Worm (Caenorhabditis elegans): Measurements from ENCODE around the gene fbxb-47.

The fbxb-47 gene

ce11 chrII:1695861-1696260 is 7.4 kb downstream of the fbxb-47 start, which contains the start of gene F58E1.13:
Gene F58E1.13 (minus strand): TSS chrII:1695872.
- TF ChIP-seq lin-32 (GFP tag; optimal IDR thresholded peaks at IDR 0.05) (no peak), mep-1 (tag; optimal IDR thresholded peaks at IDR 0.05) (no peak), ceh-43 (GFP tag; optimal IDR thresholded peaks at IDR 0.05) (no peak), pha-4 (tag; optimal IDR thresholded peaks at IDR 0.05) (no peak), mab-5 (tag; optimal IDR thresholded peaks at IDR 0.05) (no peak), ceh-83 (GFP tag; optimal IDR thresholded peaks at IDR 0.05) (no peak), ces-1 (GFP tag; optimal IDR thresholded peaks at IDR 0.05) (no peak), lin-13 (tag; optimal IDR thresholded peaks at IDR 0.05) (no peak), ham-2 (GFP tag; optimal IDR thresholded peaks at IDR 0.05) (no peak), nhr-76 (tag; optimal IDR thresholded peaks at IDR 0.05) (no peak), zip-8 (tag; optimal IDR thresholded peaks at IDR 0.05) (no peak), elt-1 (tag; optimal IDR thresholded peaks at IDR 0.05; ENCODE audit: borderline replicate concordance, insufficient read depth) (no peak), hlh-1 (tag; optimal IDR thresholded peaks at IDR 0.05) (no peak), ztf-11 (tag; optimal IDR thresholded peaks at IDR 0.05) (no peak), ceh-39 (tag; optimal IDR thresholded peaks at IDR 0.05) (no peak), unc-62 (GFP tag; optimal IDR thresholded peaks at IDR 0.05) (no peak), cnd-1 (tag; optimal IDR thresholded peaks at IDR 0.05) (no peak), flh-1 (GFP tag; optimal IDR thresholded peaks at IDR 0.05) (no peak)

ce11 chrII:1694530-1694929 is 8.7 kb downstream of the fbxb-47 start, which contains the start of gene fbxc-26:
Gene fbxc-26 (minus strand): TSS chrII:1694630.
- no peak for TF ChIP-seq unc-39 (tag; optimal IDR thresholded peaks at IDR 0.05)

ce11 chrII:1692827-1693226 is 10.4 kb downstream of the fbxb-47 start, which contains the start of gene fbxc-21:
Gene fbxc-21 (minus strand): TSS chrII:1692927.
- TF ChIP-seq bed-3 (GFP tag; optimal IDR thresholded peaks at IDR 0.05) (no peak), unc-62 (GFP tag; optimal IDR thresholded peaks at IDR 0.05) (no peak), snpc-4 (tag; optimal IDR thresholded peaks at IDR 0.05) (no peak)

ce11 chrII:1691011-1691410 is 12.3 kb downstream of the fbxb-47 start, which contains the start of gene fbxc-22:
Gene fbxc-22 (minus strand): TSS chrII:1691111.
- no peak for TF ChIP-seq zip-8 (tag; optimal IDR thresholded peaks at IDR 0.05)

ce11 chrII:1688813-1689212 is 14.4 kb downstream of the fbxb-47 start, which contains the start of the genes fbxb-18 and fbxb-19:
Gene fbxb-18 (minus strand): TSS chrII:1688913.
Gene fbxb-19 (minus strand): TSS chrII:1689181.
- TF ChIP-seq unc-62 (GFP tag; optimal IDR thresholded peaks at IDR 0.05) (no peak), elt-1 (tag; optimal IDR thresholded peaks at IDR 0.05; ENCODE audit: borderline replicate concordance, insufficient read depth) (no peak), nhr-237 (tag; optimal IDR thresholded peaks at IDR 0.05) (no peak), ceh-83 (GFP tag; optimal IDR thresholded peaks at IDR 0.05) (no peak), pha-4 (tag; optimal IDR thresholded peaks at IDR 0.05) (no peak), bed-3 (GFP tag; optimal IDR thresholded peaks at IDR 0.05) (no peak), mep-1 (tag; optimal IDR thresholded peaks at IDR 0.05) (no peak), drap-1 (GFP tag; optimal IDR thresholded peaks at IDR 0.05) (no peak), blmp-1 (tag; optimal IDR thresholded peaks at IDR 0.05) (no peak), flh-1 (GFP tag; optimal IDR thresholded peaks at IDR 0.05) (no peak)

- TF ChIP-seq elt-1 (tag; optimal IDR thresholded peaks at IDR 0.05; ENCODE audit: borderline replicate concordance, insufficient read depth) (no peak), mls-2 (tag; optimal IDR thresholded peaks at IDR 0.05) (no peak), snpc-4 (tag; optimal IDR thresholded peaks at IDR 0.05) (no peak), mab-5 (tag; optimal IDR thresholded peaks at IDR 0.05) (no peak), blmp-1 (tag; optimal IDR thresholded peaks at IDR 0.05) (no peak), nhr-28 (tag; optimal IDR thresholded peaks at IDR 0.05) (no peak), nhr-12 (tag; optimal IDR thresholded peaks at IDR 0.05) (no peak), unc-62 (GFP tag; optimal IDR thresholded peaks at IDR 0.05) (no peak), M03D4.4 (tag; optimal IDR thresholded peaks at IDR 0.05) (no peak), ceh-39 (tag; optimal IDR thresholded peaks at IDR 0.05) (no peak), lin-13 (tag; optimal IDR thresholded peaks at IDR 0.05) (no peak), elt-3 (tag; optimal IDR thresholded peaks at IDR 0.05) (no peak), lsy-2 (tag; optimal IDR thresholded peaks at IDR 0.05) (no peak), ztf-11 (tag; optimal IDR thresholded peaks at IDR 0.05) (no peak), lin-32 (GFP tag; optimal IDR thresholded peaks at IDR 0.05) (no peak), ces-1 (GFP tag; optimal IDR thresholded peaks at IDR 0.05) (no peak)
These were observed 19.5 kb downstream of the fbxb-47 start, which contains the start of gene fbxb-25 for ce11 chrII:1683742-1684141. Gene fbxb-25 (plus strand): TSS chrII:1684042.
